Worm (Caenorhabditis elegans) whole organism, mixed stage, embryonic: ENCODE data around the gene rsp-3.

Source experiments
- M03D4.4 ChIP-seq: sonication (generic microtip); optimal IDR thresholded peaks from 2 replicates; lab custom pipeline; 2017; ENCODE audit warnings: mild to moderate bottlenecking, missing genetic modification characterization, missing compliant biosample characterization
- bed-3 ChIP-seq: fragments of 200-800 bp; sonication (Bioruptor generic); optimal IDR thresholded peaks from 3 replicates; lab custom pipeline; 2018; ENCODE audit warnings: mild to moderate bottlenecking, missing genetic modification characterization, moderate library complexity, missing compliant biosample characterization
- blmp-1 ChIP-seq: fragments of 150-350 bp; optimal IDR thresholded peaks from 2 replicates; lab custom pipeline; 2014; ENCODE audit warnings: missing biosample characterization, missing genetic modification characterization
- ceh-39 ChIP-seq: fragments of 150-350 bp; optimal IDR thresholded peaks from 2 replicates; lab custom pipeline; 2014; ENCODE audit warnings: missing biosample characterization, missing genetic modification characterization
- ceh-43 ChIP-seq: fragments of 200-800 bp; sonication (Bioruptor generic); optimal IDR thresholded peaks from 2 replicates; lab custom pipeline; 2018; ENCODE audit warnings: mild to moderate bottlenecking, missing genetic modification characterization, moderate library complexity, missing compliant biosample characterization
- ceh-83 ChIP-seq: fragments of 200-800 bp; sonication (Bioruptor generic); optimal IDR thresholded peaks from 2 replicates; lab custom pipeline; 2018; ENCODE audit warnings: mild to moderate bottlenecking, missing genetic modification characterization, missing compliant biosample characterization
- ces-1 ChIP-seq: fragments of 150-350 bp; optimal IDR thresholded peaks from 2 replicates; lab custom pipeline; 2014; ENCODE audit warnings: missing biosample characterization, missing genetic modification reagents, missing genetic modification characterization
- cnd-1 ChIP-seq: fragments of 200-800 bp; sonication (Bioruptor generic); optimal IDR thresholded peaks from 2 replicates; lab custom pipeline; 2018; ENCODE audit warnings: mild to moderate bottlenecking, missing genetic modification characterization, missing compliant biosample characterization
- drap-1 ChIP-seq: fragments of 200-800 bp; sonication (Bioruptor generic); optimal IDR thresholded peaks from 3 replicates; lab custom pipeline; 2018; ENCODE audit warnings: mild to moderate bottlenecking, missing genetic modification characterization, missing compliant biosample characterization
- elt-1 ChIP-seq: sonication (generic microtip); optimal IDR thresholded peaks from 2 replicates; lab custom pipeline; 2017; ENCODE audit warnings: missing genetic modification characterization, mild to moderate bottlenecking, missing compliant biosample characterization, antibody characterized with exemption, moderate library complexity, borderline replicate concordance; ENCODE audit not compliant: insufficient read depth
- elt-3 ChIP-seq: fragments of 150-350 bp; optimal IDR thresholded peaks from 2 replicates; lab custom pipeline; 2014; ENCODE audit warnings: missing biosample characterization, missing genetic modification characterization
- flh-1 ChIP-seq: fragments of 200-800 bp; sonication (Bioruptor generic); optimal IDR thresholded peaks from 2 replicates; lab custom pipeline; 2018; ENCODE audit warnings: mild to moderate bottlenecking, missing genetic modification characterization, moderate library complexity, missing compliant biosample characterization
- hlh-1 ChIP-seq: fragments of 150-350 bp; optimal IDR thresholded peaks from 2 replicates; lab custom pipeline; 2014; ENCODE audit warnings: missing biosample characterization, missing genetic modification reagents, missing genetic modification characterization
- lin-13 ChIP-seq: fragments of 150-350 bp; optimal IDR thresholded peaks from 2 replicates; lab custom pipeline; 2014; ENCODE audit warnings: missing biosample characterization, missing genetic modification characterization
- lin-32 ChIP-seq: fragments of 200-800 bp; sonication (Bioruptor generic); optimal IDR thresholded peaks from 2 replicates; lab custom pipeline; 2018; ENCODE audit warnings: mild to moderate bottlenecking, missing genetic modification characterization, missing compliant biosample characterization
- lsy-2 ChIP-seq: fragments of 150-350 bp; optimal IDR thresholded peaks from 2 replicates; lab custom pipeline; 2014; ENCODE audit warnings: missing biosample characterization, missing genetic modification characterization
- mab-5 ChIP-seq: fragments of 150-350 bp; optimal IDR thresholded peaks from 2 replicates; lab custom pipeline; 2014; ENCODE audit warnings: missing biosample characterization, missing genetic modification characterization
- mep-1 ChIP-seq: fragments of 150-350 bp; optimal IDR thresholded peaks from 2 replicates; lab custom pipeline; 2017; ENCODE audit warnings: missing biosample characterization, missing genetic modification reagents, missing genetic modification characterization, inconsistent platforms
- mls-2 ChIP-seq: sonication (generic microtip); optimal IDR thresholded peaks from 2 replicates; lab custom pipeline; 2016; ENCODE audit warnings: mild to moderate bottlenecking, missing genetic modification characterization, moderate library complexity, missing compliant biosample characterization
- nhr-12 ChIP-seq: fragments of 150-350 bp; optimal IDR thresholded peaks from 2 replicates; lab custom pipeline; 2014; ENCODE audit warnings: missing biosample characterization, missing genetic modification characterization
- nhr-2 ChIP-seq: fragments of 150-350 bp; optimal IDR thresholded peaks from 2 replicates; lab custom pipeline; 2014; ENCODE audit warnings: missing biosample characterization, missing genetic modification characterization
- nhr-237 ChIP-seq: fragments of 150-350 bp; optimal IDR thresholded peaks from 2 replicates; lab custom pipeline; 2014; ENCODE audit warnings: missing biosample characterization, missing genetic modification characterization
- nhr-28 ChIP-seq: fragments of 150-350 bp; optimal IDR thresholded peaks from 2 replicates; lab custom pipeline; 2014; ENCODE audit warnings: missing biosample characterization, missing genetic modification characterization
- pha-4 ChIP-seq: fragments of 150-350 bp; optimal IDR thresholded peaks from 2 replicates; lab custom pipeline; 2018; ENCODE audit warnings: missing biosample characterization, missing genetic modification reagents, missing genetic modification characterization
- sem-2 ChIP-seq: fragments of 200-800 bp; sonication (Bioruptor generic); optimal IDR thresholded peaks from 2 replicates; lab custom pipeline; 2018; ENCODE audit warnings: mild to moderate bottlenecking, missing genetic modification characterization, missing compliant biosample characterization
- snpc-4 ChIP-seq: fragments of 150-350 bp; optimal IDR thresholded peaks from 2 replicates; lab custom pipeline; 2014; ENCODE audit warnings: missing biosample characterization, missing genetic modification characterization
- tbx-8 ChIP-seq: fragments of 200-800 bp; sonication (Bioruptor generic); optimal IDR thresholded peaks from 2 replicates; lab custom pipeline; 2018; ENCODE audit warnings: mild to moderate bottlenecking, missing genetic modification characterization, moderate library complexity, missing compliant biosample characterization
- unc-120 ChIP-seq: sonication (generic microtip); optimal IDR thresholded peaks from 2 replicates; lab custom pipeline; 2017; ENCODE audit warnings: missing genetic modification characterization, missing compliant biosample characterization; ENCODE audit not compliant: poor library complexity, severe bottlenecking
- unc-39 ChIP-seq: fragments of 150-350 bp; optimal IDR thresholded peaks from 2 replicates; lab custom pipeline; 2014; ENCODE audit warnings: missing biosample characterization, missing genetic modification characterization
- unc-62 ChIP-seq: fragments of 150-350 bp; optimal IDR thresholded peaks from 2 replicates; lab custom pipeline; 2014; ENCODE audit warnings: missing biosample characterization, missing genetic modification reagents, missing genetic modification characterization
- zip-8 ChIP-seq: fragments of 150-350 bp; optimal IDR thresholded peaks from 2 replicates; lab custom pipeline; 2014; ENCODE audit warnings: missing biosample characterization, missing genetic modification characterization
- ztf-11 ChIP-seq: fragments of 150-350 bp; optimal IDR thresholded peaks from 2 replicates; lab custom pipeline; 2014; ENCODE audit warnings: missing biosample characterization, missing genetic modification characterization

rsp-3 gene

ce11 chrIII:12644669-12645068 is 43.1 kb downstream of the rsp-3 start:
- no peak for TF ChIP-seq unc-39 (tag; lab: Kevin White, UChicago)
- no peak for TF ChIP-seq blmp-1 (tag; lab: Kevin White, UChicago)
- TF ChIP-seq ces-1 (GFP tag; lab: Kevin White, UChicago): no peak
- no peak for TF ChIP-seq ztf-11 (tag; lab: Kevin White, UChicago)
- no peak for TF ChIP-seq nhr-28
- no peak for TF ChIP-seq cnd-1 (tag; lab: Kevin White, UChicago)
- no peak for TF ChIP-seq pha-4 (tag; lab: Kevin White, UChicago)
- no peak for TF ChIP-seq flh-1 (GFP tag; lab: Kevin White, UChicago)
- no peak for TF ChIP-seq bed-3
- TF ChIP-seq nhr-12: no peak
- no peak for TF ChIP-seq unc-120 (tag; lab: Kevin White, UChicago)
- no peak for TF ChIP-seq nhr-237
- no peak for TF ChIP-seq elt-1 (tag; lab: Kevin White, UChicago)
- TF ChIP-seq M03D4.4 (tag; lab: Kevin White, UChicago): no peak
- TF ChIP-seq nhr-2: no peak
- no peak for TF ChIP-seq lsy-2 (tag; lab: Kevin White, UChicago)
- TF ChIP-seq ceh-83: no peak
- TF ChIP-seq zip-8 (tag; lab: Kevin White, UChicago): no peak
- TF ChIP-seq, all 35 proteins: peak for 0

ce11 chrIII:12642511-12643168 is 45.1 kb downstream of the rsp-3 start:
- TF ChIP-seq mep-1 (no peak), unc-62 (no peak), lin-32 (GFP tag; lab: Kevin White, UChicago) (no peak), sem-2 (GFP tag; lab: Kevin White, UChicago) (no peak), tbx-8 (no peak), snpc-4 (tag; lab: Kevin White, UChicago) (no peak), lin-13 (tag; lab: Kevin White, UChicago) (no peak), pha-4 (tag; lab: Kevin White, UChicago) (no peak), mls-2 (tag; lab: Kevin White, UChicago) (no peak), zip-8 (tag; lab: Kevin White, UChicago) (no peak), cnd-1 (tag; lab: Kevin White, UChicago) (no peak), drap-1 (GFP tag; lab: Kevin White, UChicago) (no peak), blmp-1 (tag; lab: Kevin White, UChicago) (no peak)

- TF ChIP-seq hlh-1 (no peak), drap-1 (GFP tag; lab: Kevin White, UChicago) (no peak), cnd-1 (tag; lab: Kevin White, UChicago) (no peak), mls-2 (tag; lab: Kevin White, UChicago) (no peak), nhr-12 (no peak), ces-1 (GFP tag; lab: Kevin White, UChicago) (no peak), flh-1 (GFP tag; lab: Kevin White, UChicago) (no peak), ceh-43 (GFP tag; lab: Kevin White, UChicago) (no peak), mep-1 (no peak), mab-5 (no peak), blmp-1 (tag; lab: Kevin White, UChicago) (no peak), nhr-2 (no peak)
- TF ChIP-seq, all 35 proteins: peak for 0
Measured at ce11 chrIII:12640386-12641024, 47.2 kb downstream of the rsp-3 start.

- TF ChIP-seq ces-1 (GFP tag; lab: Kevin White, UChicago) (no peak), nhr-28 (no peak), unc-120 (tag; lab: Kevin White, UChicago) (no peak), bed-3 (no peak), mab-5 (no peak), blmp-1 (tag; lab: Kevin White, UChicago) (no peak), lsy-2 (tag; lab: Kevin White, UChicago) (no peak), pha-4 (tag; lab: Kevin White, UChicago) (no peak)
Measured at ce11 chrIII:12639214-12639613, 48.5 kb downstream of the rsp-3 start.

ce11 chrIII:12638592-12638991 is 49.1 kb downstream of the rsp-3 start:
- TF ChIP-seq drap-1 (GFP tag; lab: Kevin White, UChicago): no peak
- no peak for TF ChIP-seq hlh-1
- TF ChIP-seq ztf-11 (tag; lab: Kevin White, UChicago): no peak
- TF ChIP-seq unc-39 (tag; lab: Kevin White, UChicago): no peak
- no peak for TF ChIP-seq ceh-39 (tag; lab: Kevin White, UChicago)
- no peak for TF ChIP-seq flh-1 (GFP tag; lab: Kevin White, UChicago)
- no peak for TF ChIP-seq elt-1 (tag; lab: Kevin White, UChicago)
- no peak for TF ChIP-seq elt-3
- TF ChIP-seq zip-8 (tag; lab: Kevin White, UChicago): no peak
- no peak for TF ChIP-seq snpc-4 (tag; lab: Kevin White, UChicago)
- no peak for TF ChIP-seq tbx-8
- TF ChIP-seq sem-2 (GFP tag; lab: Kevin White, UChicago): no peak
- no peak for TF ChIP-seq bed-3
- TF ChIP-seq blmp-1 (tag; lab: Kevin White, UChicago): no peak
- no peak for TF ChIP-seq ceh-43 (GFP tag; lab: Kevin White, UChicago)
- TF ChIP-seq unc-62: no peak
- TF ChIP-seq, all 35 proteins: peak for 0
